Worm (Caenorhabditis elegans): ENCODE results near the gene Y41C4A.12.

DNA sequence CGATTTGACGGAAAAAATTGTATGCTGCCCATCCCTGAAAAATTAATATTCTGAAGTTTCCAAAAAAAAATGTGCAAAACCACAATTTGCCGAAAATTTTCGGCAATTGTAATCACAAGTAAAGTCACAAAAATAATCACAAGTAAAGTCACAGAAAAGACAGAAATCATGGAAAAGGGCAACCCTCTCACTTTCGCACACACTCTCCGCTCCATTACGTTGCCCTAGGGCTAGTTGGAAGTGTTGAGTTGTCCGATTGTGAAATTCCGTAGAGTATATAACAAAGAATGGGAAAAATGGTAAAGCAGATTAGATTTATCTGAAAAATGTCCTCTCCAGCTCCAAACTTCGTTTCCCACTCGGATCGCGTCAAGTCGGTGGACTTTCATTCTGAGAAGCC lies 5.1 kb downstream of the Y41C4A.12 start, which contains the start of gene Y41C4A.32:
- no peak for TF ChIP-seq pes-1 (GFP tag; IDR thresholded peaks at IDR 0.05)
- TF ChIP-seq ama-1 (optimal IDR thresholded peaks at IDR 0.05): no peak
- no peak for TF ChIP-seq tra-4 (tag; optimal IDR thresholded peaks at IDR 0.05)
- TF ChIP-seq hmbx-1 (tag; optimal IDR thresholded peaks at IDR 0.05): no peak
- no peak for TF ChIP-seq ceh-13 (GFP tag; optimal IDR thresholded peaks at IDR 0.05)
- TF ChIP-seq ceh-36 (tag; optimal IDR thresholded peaks at IDR 0.05): no peak
- no peak for TF ChIP-seq F13C5.2 (tag; optimal IDR thresholded peaks at IDR 0.05)
- no peak for TF ChIP-seq flt-1 (GFP tag; IDR thresholded peaks at IDR 0.05)
- TF ChIP-seq scrt-1 (GFP tag; IDR thresholded peaks at IDR 0.05): no peak
- no peak for TF ChIP-seq hnd-1 (tag; optimal IDR thresholded peaks at IDR 0.05)
- TF ChIP-seq hmg-4 (GFP tag; optimal IDR thresholded peaks at IDR 0.05): no peak
- no peak for TF ChIP-seq ets-7 (tag; optimal IDR thresholded peaks at IDR 0.05)
- no peak for TF ChIP-seq tbx-11 (GFP tag; IDR thresholded peaks at IDR 0.05)
